Worm (Caenorhabditis elegans): Measurements from ENCODE around the gene R52.4.

DNA sequence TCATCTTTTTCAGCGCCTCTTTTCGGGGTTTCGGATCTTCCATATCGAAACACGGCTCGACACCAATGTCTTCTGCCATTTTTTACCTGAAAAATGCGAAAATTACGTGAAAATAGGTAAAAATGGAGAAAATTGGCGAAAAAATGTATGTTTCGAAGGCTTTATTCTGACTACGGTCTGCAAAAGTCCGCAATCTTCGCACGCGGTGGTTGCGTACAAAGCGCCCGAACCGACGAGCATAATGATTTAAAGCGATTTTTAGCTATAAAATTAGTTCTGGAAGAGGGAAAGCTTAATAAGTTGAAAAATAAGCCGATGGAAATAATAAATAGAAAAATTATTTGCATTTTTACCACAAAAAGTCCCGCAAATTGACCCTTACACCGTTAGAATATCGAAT, 49.2 kb downstream of the R52.4 start, which contains the start of gene F07E5.5:
- TF ChIP-seq bed-2 (GFP tag; IDR thresholded peaks at IDR 0.05) (no peak), madf-3 (GFP tag; IDR thresholded peaks at IDR 0.05) (no peak), mcd-1 (GFP tag; IDR thresholded peaks at IDR 0.05) (peak; percentile 63), ets-4 (GFP tag; optimal IDR thresholded peaks at IDR 0.05) (no peak), nfyb-1 (GFP tag; IDR thresholded peaks at IDR 0.05) (no peak), K12H6.12 (tag; optimal IDR thresholded peaks at IDR 0.05) (no peak), F39B2.1 (GFP tag; IDR thresholded peaks at IDR 0.05) (no peak), zfh-2 (GFP tag; conservative IDR thresholded peaks at IDR 0.05) (no peak), let-607 (tag; optimal IDR thresholded peaks at IDR 0.05) (no peak), attf-5 (GFP tag; optimal IDR thresholded peaks at IDR 0.05) (peak; percentile 1), egrh-3 (GFP tag; IDR thresholded peaks at IDR 0.05) (no peak)

Measured in whole organism, young adult.